Worm (Caenorhabditis elegans): ENCODE data around the gene polh-1.

polh-1 gene

DNA sequence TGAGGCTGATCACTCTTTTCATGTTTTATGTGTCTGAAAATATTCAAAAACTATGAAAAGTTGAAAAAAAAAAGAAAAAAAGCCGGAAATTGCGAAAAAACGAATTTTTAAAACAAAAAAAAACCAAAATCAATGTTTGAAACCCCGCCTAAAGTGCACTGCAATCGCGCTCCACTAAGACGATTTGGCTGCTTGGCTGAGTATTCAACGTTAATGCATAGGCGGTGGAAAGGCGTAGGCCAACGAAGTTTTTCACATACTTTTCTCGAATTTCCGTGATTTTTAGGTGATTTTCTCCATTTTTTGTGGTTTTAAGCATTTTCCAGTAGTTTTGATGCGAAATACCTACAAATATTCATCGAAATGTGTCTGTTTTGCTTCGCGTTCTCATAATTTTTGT is at the start of gene polh-1, which contains the start of gene rps-22:
Gene polh-1, minus strand, starts transcription at position 34 of the 400 bp plus-strand sequence.
Gene rps-22, plus strand, starts transcription at position 300 of the 400 bp plus-strand sequence.
- no peak for TF ChIP-seq dao-5 (tag; optimal IDR thresholded peaks at IDR 0.05)
- TF ChIP-seq W03F9.2 (tag; optimal IDR thresholded peaks at IDR 0.05): peak; percentile 94

DNA sequence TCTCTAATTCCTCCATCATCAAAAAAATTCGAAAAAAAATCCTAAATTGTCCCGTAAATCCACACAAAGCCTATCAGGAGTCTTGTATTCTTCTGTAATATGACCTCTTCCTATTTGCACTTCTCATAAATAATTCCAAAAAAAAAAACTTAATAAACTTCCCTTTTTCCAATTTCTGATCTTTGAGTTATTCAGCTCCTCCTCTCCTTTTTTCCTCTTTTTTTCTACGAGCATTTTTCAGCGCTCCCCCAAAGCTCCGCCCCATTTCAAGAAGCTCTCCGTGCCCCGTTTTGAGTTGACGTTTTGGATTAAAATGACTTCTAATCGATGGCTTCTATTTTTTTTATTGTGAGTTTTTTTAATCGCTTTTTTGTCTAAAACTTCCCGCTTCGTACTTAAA is 47.5 kb upstream of the polh-1 start, which contains the start of gene lgc-42:
Gene lgc-42, plus strand, starts transcription at position 301 of the 400 bp plus-strand sequence.
- TF ChIP-seq him-1 (tag; optimal IDR thresholded peaks at IDR 0.05): no peak
- TF ChIP-seq W03F9.2 (tag; optimal IDR thresholded peaks at IDR 0.05): no peak
- no peak for TF ChIP-seq dao-5 (tag; optimal IDR thresholded peaks at IDR 0.05)

DNA sequence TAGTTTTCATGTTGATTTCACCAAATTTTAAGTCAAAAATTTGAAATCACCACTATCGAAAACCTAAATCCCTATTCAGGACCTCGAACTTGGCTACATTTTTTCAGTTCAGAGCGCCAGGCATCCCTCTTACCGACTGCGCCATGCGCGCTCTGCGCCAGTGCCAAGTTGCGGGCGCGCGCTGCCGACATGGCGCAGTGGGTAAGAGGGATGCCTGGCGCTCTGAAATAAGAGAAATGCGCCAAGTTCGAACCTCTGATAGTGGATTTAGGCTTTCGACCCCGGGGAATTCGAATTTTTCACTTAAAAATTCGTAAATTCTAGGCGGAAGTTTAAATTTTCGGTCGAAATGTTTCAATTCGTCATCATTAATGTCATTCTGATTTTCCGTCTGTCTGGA is 39.9 kb upstream of the polh-1 start:
- TF ChIP-seq dao-5 (tag; optimal IDR thresholded peaks at IDR 0.05): no peak
- TF ChIP-seq W03F9.2 (tag; optimal IDR thresholded peaks at IDR 0.05): no peak
- no peak for TF ChIP-seq him-1 (tag; optimal IDR thresholded peaks at IDR 0.05)

DNA sequence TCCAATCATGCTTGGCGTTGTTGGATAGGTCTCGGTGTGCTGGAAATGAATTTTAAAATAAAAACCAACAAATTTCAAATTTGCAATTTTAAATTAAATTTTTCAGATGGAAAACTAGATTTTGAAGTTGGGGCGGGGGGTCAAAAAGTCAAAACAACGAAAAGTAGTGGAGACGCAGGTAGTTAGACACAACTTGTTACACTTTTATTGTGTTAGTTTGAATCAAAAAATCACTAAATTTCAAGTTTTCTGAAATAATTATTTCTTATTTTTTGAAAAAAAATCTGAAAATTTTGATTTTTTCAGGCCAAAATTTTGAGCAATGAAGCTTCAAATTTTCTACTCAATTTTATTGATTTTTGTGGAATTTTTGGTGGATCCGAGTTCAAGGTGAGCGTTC is 37.6 kb upstream of the polh-1 start, which contains the start of gene Y39A3B.8:
Gene Y39A3B.8, plus strand, starts transcription at position 301 of the 400 bp plus-strand sequence.
- no peak for TF ChIP-seq W03F9.2 (tag; optimal IDR thresholded peaks at IDR 0.05)
- no peak for TF ChIP-seq dao-5 (tag; optimal IDR thresholded peaks at IDR 0.05)
- TF ChIP-seq him-1 (tag; optimal IDR thresholded peaks at IDR 0.05): no peak

DNA sequence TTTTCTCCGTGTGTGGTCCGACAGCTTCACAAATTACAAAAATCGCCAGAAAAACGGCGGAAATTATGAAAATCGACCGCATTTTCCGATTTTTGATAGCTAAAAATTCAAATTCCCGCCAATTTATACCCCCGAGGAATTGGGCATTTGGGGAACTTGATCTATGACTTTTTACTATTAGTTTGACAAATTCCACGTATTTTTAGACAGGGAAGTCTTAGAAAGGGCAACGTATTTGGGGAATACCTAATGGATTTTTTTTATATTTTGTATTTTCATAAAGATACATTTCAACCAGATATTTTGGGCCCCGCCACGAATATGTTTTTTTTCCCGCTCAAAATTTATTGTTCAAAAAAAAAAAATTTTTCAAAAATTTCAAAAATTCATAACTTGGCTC is 34.8 kb upstream of the polh-1 start, which contains the start of gene Y39A3B.7:
Gene Y39A3B.7, minus strand, starts transcription at position 101 of the 400 bp plus-strand sequence.
- TF ChIP-seq him-1 (tag; optimal IDR thresholded peaks at IDR 0.05) (no peak), W03F9.2 (tag; optimal IDR thresholded peaks at IDR 0.05) (no peak), dao-5 (tag; optimal IDR thresholded peaks at IDR 0.05) (no peak)

DNA sequence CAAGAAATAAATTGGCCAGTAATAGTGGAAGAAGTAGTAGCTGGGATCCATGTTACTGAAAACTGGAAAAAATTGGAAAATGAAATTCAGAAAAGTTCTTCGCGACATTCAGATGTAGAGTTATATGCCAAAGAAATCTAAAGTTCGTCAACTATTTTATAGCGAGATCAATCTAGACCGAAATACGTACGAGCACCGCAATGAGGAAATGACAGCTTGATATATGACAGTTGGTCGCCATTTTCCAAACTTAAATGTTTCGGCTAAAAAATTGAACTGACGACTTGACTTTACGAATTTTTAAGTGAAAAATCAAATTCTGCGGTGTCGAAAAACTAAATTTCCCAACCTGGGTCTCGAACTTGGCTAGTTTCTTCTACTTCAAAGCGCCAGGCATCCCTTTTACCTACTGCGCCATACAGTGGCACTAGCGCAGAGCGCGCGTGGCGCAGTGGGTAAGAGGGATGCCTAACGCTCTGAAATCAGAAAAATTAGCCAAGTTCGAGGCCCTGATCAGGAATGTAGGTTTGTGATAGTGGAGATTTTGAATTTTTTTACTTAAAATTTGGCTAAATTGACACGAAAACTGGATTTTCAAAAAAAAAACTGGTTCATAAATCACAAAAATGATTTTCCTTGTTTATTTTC is 32.7 kb upstream of the polh-1 start, which contains the start of gene srd-66:
Gene srd-66, minus strand, starts transcription at position 51 of the 648 bp plus-strand sequence.
- TF ChIP-seq him-1 (tag; optimal IDR thresholded peaks at IDR 0.05) (no peak), W03F9.2 (tag; optimal IDR thresholded peaks at IDR 0.05) (no peak), dao-5 (tag; optimal IDR thresholded peaks at IDR 0.05) (no peak)

DNA sequence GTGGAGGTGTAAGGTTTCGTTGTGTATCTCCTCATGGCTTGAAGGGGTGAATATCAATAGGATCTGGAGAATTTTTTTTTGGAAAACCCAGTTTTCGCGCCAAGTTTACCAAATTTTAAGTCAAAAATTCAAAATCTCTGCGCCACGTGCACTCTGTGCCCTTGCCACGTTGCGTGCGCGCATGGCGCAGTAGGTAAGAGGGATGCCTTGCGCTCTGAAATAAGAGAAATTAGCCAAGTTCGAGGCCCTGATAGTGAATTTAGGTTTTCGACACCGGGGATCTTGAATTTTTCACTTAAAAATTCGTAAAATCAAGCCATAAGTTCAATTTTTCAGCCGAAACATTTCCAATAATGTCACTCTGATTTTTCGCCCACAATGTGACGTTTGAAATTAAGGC is 31.4 kb upstream of the polh-1 start:
- TF ChIP-seq him-1 (tag; optimal IDR thresholded peaks at IDR 0.05) (no peak), dao-5 (tag; optimal IDR thresholded peaks at IDR 0.05) (no peak), W03F9.2 (tag; optimal IDR thresholded peaks at IDR 0.05) (no peak)

DNA sequence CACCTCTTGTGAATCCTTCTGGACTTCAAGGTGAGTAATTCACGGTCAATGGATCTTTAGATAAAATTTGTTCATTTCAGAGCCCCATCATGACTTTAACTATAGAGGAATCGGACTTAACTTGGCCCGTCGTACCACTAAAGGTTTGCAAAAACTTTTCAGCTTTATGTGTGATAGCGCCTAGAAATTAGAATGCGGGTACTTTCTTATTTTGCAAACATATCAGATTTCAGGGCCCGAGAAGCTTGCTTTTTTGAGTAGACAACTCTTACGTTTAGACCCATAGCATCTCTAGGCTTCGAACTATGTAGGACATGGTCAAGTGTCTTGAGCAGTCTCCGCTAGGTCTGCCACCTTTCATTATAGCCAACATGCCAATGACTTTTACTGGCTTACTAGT is 27.4 kb upstream of the polh-1 start:
- TF ChIP-seq W03F9.2 (tag; optimal IDR thresholded peaks at IDR 0.05) (no peak), dao-5 (tag; optimal IDR thresholded peaks at IDR 0.05) (no peak), him-1 (tag; optimal IDR thresholded peaks at IDR 0.05) (no peak)

DNA sequence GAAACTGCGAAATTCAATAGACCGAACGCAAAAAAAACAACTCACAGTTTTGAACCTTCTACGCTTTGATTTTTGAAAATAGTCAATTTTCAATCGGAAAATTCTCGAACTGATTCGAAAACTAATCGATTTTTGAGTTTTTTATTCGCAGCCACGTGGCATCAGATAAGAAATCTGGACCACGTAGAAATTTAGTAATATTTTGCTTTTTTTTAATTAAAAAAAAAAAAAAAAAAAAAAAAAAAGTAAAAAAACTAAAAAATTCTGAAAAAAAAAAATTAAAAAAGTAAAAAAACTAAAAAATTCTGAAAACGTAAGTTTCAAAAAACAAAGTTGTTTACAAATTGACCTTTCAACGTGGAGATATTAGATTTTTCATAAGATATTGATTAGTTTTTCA is 26.6 kb upstream of the polh-1 start, which contains the start of gene R155.3:
Gene R155.3, minus strand, starts transcription at position 101 of the 400 bp plus-strand sequence.
- no peak for TF ChIP-seq W03F9.2 (tag; optimal IDR thresholded peaks at IDR 0.05)
- no peak for TF ChIP-seq him-1 (tag; optimal IDR thresholded peaks at IDR 0.05)
- no peak for TF ChIP-seq dao-5 (tag; optimal IDR thresholded peaks at IDR 0.05)

DNA sequence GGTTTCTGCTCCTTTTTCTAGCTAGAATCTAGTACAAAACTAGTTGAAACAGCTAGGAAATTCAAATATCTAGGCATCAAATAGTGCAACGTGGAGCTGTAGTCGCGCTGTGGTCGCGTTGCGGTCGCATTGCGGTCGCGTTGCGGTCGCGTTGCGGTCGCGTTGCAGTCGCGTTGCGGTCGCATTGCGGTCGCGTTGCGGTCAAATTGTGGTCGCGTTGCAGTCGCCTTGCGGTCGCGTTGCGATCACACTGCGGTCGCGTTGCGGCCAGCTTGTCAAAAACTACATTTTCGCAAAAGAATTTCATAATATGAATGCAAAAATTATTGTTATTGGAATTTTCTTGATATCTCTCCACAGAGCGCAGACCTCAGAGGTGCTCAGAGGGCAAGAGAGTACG is 25.9 kb upstream of the polh-1 start:
- TF ChIP-seq him-1 (tag; optimal IDR thresholded peaks at IDR 0.05) (no peak), dao-5 (tag; optimal IDR thresholded peaks at IDR 0.05) (no peak), W03F9.2 (tag; optimal IDR thresholded peaks at IDR 0.05) (no peak)

DNA sequence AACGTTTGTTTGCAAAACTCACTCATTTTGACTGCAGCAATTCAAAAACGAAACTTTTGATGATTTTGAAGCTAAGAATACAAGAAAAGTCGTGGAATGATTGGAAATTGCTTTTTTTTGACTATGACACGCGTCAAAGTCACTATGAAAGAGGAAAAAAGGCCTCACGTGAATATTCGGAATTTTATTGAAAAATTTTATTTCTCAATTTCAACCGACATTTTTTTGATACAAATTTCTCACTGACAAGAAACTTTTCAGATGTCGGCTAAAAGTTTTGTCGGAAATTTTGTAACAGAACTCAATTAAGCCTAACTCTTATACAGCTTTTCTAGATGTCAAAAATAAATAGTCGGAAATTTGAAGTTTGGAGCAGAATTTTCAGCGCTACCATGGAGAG is 20.4 kb upstream of the polh-1 start, which contains the start of gene R155.5:
Gene R155.5, minus strand, starts transcription at position 101 of the 400 bp plus-strand sequence.
- TF ChIP-seq dao-5 (tag; optimal IDR thresholded peaks at IDR 0.05) (no peak), W03F9.2 (tag; optimal IDR thresholded peaks at IDR 0.05) (no peak), him-1 (tag; optimal IDR thresholded peaks at IDR 0.05) (no peak)

DNA sequence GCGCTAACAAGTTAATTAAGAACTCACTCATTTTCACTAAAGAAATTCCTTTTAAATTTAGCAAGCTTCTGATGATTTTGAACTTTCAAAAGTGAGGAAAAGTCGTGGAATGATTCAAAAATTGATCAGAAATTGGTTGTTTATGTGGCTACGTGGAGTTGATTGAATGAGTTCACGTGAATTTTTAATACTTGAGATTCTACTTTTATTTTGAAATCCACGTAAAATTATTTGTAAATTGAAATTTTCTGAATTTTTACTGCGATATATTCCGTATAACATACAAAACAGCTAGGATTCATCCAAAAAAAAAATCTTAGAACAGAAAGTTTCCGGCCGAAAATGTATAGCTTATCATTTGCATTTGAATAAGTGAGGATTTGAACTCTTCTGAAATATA is 19.7 kb upstream of the polh-1 start, which contains the start of gene moa-1:
Gene moa-1, minus strand, starts transcription at position 101 of the 400 bp plus-strand sequence.
- TF ChIP-seq W03F9.2 (tag; optimal IDR thresholded peaks at IDR 0.05) (no peak), dao-5 (tag; optimal IDR thresholded peaks at IDR 0.05) (no peak), him-1 (tag; optimal IDR thresholded peaks at IDR 0.05) (no peak)

DNA sequence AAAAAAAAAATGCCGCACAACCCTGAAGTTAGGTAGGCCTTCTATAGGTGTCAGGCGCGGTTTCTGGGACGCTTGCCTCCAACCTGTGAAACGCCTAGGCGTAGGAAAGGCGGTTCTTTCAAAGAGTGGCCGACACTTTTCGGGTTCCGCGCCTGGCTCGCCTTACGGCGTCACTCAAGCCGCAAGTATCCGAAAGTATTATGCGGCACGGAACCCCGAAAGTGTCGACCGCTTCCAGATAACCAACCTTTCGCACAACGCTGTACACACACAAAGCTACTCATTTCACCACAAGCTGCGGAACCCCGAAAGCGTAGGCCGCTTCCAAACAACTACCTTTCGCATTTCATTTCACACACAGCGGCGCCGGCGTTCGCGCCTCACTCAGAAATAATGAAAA is 13.1 kb upstream of the polh-1 start:
- TF ChIP-seq dao-5 (tag; optimal IDR thresholded peaks at IDR 0.05) (no peak), W03F9.2 (tag; optimal IDR thresholded peaks at IDR 0.05) (no peak), him-1 (tag; optimal IDR thresholded peaks at IDR 0.05) (no peak)

DNA sequence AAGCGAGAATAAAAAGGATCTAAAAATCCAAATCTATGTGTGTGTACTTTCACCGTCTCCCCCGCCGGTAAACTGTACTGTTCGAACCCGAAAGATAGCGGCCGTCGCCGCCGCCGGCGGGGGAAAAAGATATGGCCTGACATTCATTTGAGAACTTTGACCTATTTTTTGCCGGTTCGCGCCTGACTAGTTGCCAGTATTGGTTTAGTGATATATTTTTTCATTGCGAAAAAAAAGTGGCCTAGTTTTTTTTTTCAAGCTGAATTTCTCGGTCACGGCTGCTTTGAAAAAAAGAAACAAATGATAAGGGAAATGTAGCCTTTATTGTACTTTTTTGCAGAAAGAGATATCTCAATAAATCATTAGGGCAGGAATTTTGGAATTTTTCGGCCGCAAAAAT is 12.5 kb upstream of the polh-1 start:
- TF ChIP-seq dao-5 (tag; optimal IDR thresholded peaks at IDR 0.05) (no peak), W03F9.2 (tag; optimal IDR thresholded peaks at IDR 0.05) (no peak), him-1 (tag; optimal IDR thresholded peaks at IDR 0.05) (no peak)

Measured in whole organism, L4/young adult.